Fruit fly (Drosophila melanogaster) whole organism, pupa: ENCODE data around the gene yellow-c.

Experiments
- CG12605 ChIP-seq: fragments of 200-800 bp; sonication (Bioruptor generic); IDR thresholded peaks from 2 replicates; pipeline ENCODE4 v1.3.6; 2022; ENCODE audit warnings: missing biosample characterization, missing genetic modification characterization
- Ets98B ChIP-seq: fragments of 200-800 bp; sonication (Bioruptor generic); IDR thresholded peaks from 2 replicates; pipeline ENCODE4 v1.3.6; 2022; ENCODE audit warnings: missing biosample characterization, missing genetic modification characterization
- Pif1B ChIP-seq: fragments of 200-800 bp; sonication (Bioruptor generic); optimal IDR thresholded peaks from 3 replicates; lab custom pipeline; 2016; ENCODE audit warnings: missing biosample characterization, missing genetic modification characterization
- rn ChIP-seq: fragments of 200-800 bp; sonication (Bioruptor generic); IDR thresholded peaks from 2 replicates; pipeline ENCODE4 v1.3.6; 2022; ENCODE audit warnings: missing biosample characterization, missing genetic modification characterization

- TF ChIP-seq CG12605 (GFP tag; lab: Robert Waterston, UW) (peak; percentile 82), Ets98B (GFP tag; lab: Robert Waterston, UW) (peak; percentile 72), rn (GFP tag; lab: Robert Waterston, UW) (peak; percentile 54; the same call in 1 of the 2 replicates), Pif1B (GFP tag; lab: Kevin White, UChicago) (peak; percentile 89)
Observed at dm6 chr2L:15056359-15057220, 21.4 kb downstream of the yellow-c start.
